Fruit fly (Drosophila melanogaster) whole organism, embryonic: ENCODE data around the gene CG2182.

Experiments
- Aef1 ChIP-seq: fragments of 200-800 bp; sonication (Bioruptor generic); IDR thresholded peaks from 3 replicates; pipeline ENCODE4 v1.3.6; 2022; ENCODE audit warnings: missing biosample characterization, missing genetic modification characterization
- Bteb2 ChIP-seq: fragments of 200-800 bp; sonication (Bioruptor generic); optimal IDR thresholded peaks from 2 replicates; lab custom pipeline; 2016; ENCODE audit warnings: missing biosample characterization, missing genetic modification characterization
- CG10274 ChIP-seq: fragments of 200-800 bp; sonication (Bioruptor generic); optimal IDR thresholded peaks from 3 replicates; lab custom pipeline; 2017; ENCODE audit warnings: missing biosample characterization, mild to moderate bottlenecking, missing genetic modification characterization
- CG11456 ChIP-seq: fragments of 200-800 bp; sonication (Bioruptor generic); IDR thresholded peaks from 3 replicates; pipeline ENCODE4 v1.3.6; 2022; ENCODE audit warnings: missing biosample characterization, missing genetic modification characterization
- CG12769 ChIP-seq: fragments of 200-800 bp; sonication (Bioruptor generic); optimal IDR thresholded peaks from 2 replicates; lab custom pipeline; 2019; ENCODE audit warnings: missing biosample characterization, mild to moderate bottlenecking, missing genetic modification characterization, moderate library complexity
- CG13624 ChIP-seq: fragments of 200-800 bp; sonication (Bioruptor generic); optimal IDR thresholded peaks from 2 replicates; lab custom pipeline; 2016; ENCODE audit warnings: missing biosample characterization, missing genetic modification characterization
- CG13894 ChIP-seq: fragments of 200-800 bp; sonication (Bioruptor generic); optimal IDR thresholded peaks from 3 replicates; lab custom pipeline; 2018; ENCODE audit warnings: missing biosample characterization, mild to moderate bottlenecking, missing genetic modification characterization, moderate library complexity
- CG14050 ChIP-seq: fragments of 200-800 bp; sonication (Bioruptor generic); IDR thresholded peaks from 3 replicates; pipeline ENCODE4 v1.3.6; 2022; ENCODE audit warnings: missing biosample characterization, missing genetic modification characterization
- CG15269 ChIP-seq: fragments of 200-800 bp; sonication (Bioruptor generic); optimal IDR thresholded peaks from 2 replicates; lab custom pipeline; 2018; ENCODE audit warnings: missing biosample characterization, mild to moderate bottlenecking, missing genetic modification characterization, moderate library complexity
- CG1647 ChIP-seq: fragments of 200-800 bp; sonication (Bioruptor generic); optimal IDR thresholded peaks from 3 replicates; lab custom pipeline; 2016; ENCODE audit warnings: missing biosample characterization, missing genetic modification characterization
- CG17829 ChIP-seq: fragments of 200-800 bp; optimal IDR thresholded peaks from 2 replicates; lab custom pipeline; 2019; ENCODE audit warnings: missing biosample characterization, mild to moderate bottlenecking, missing genetic modification characterization, moderate library complexity
- CG18011 ChIP-seq: fragments of 200-800 bp; sonication (Bioruptor generic); optimal IDR thresholded peaks from 2 replicates; lab custom pipeline; 2017; ENCODE audit warnings: missing biosample characterization, missing genetic modification characterization, mild to moderate bottlenecking, moderate library complexity, missing genotype
- CG18476 ChIP-seq: fragments of 200-800 bp; sonication (Bioruptor generic); optimal IDR thresholded peaks from 2 replicates; lab custom pipeline; 2016; ENCODE audit warnings: missing biosample characterization, mild to moderate bottlenecking, missing genetic modification characterization
- CG4707 ChIP-seq: fragments of 200-800 bp; sonication (Bioruptor generic); optimal IDR thresholded peaks from 2 replicates; lab custom pipeline; 2018; ENCODE audit warnings: missing biosample characterization, mild to moderate bottlenecking, missing genetic modification characterization, moderate library complexity
- CG6175 ChIP-seq: fragments of 200-800 bp; sonication (Bioruptor generic); IDR thresholded peaks from 3 replicates; pipeline ENCODE4 v1.3.6; 2022; ENCODE audit warnings: missing biosample characterization, missing genetic modification characterization
- CG7556 ChIP-seq: fragments of 200-800 bp; sonication (Bioruptor generic); optimal IDR thresholded peaks from 2 replicates; lab custom pipeline; 2017; ENCODE audit warnings: missing biosample characterization, mild to moderate bottlenecking, missing genetic modification characterization
- CG8924 ChIP-seq: fragments of 200-800 bp; optimal IDR thresholded peaks from 3 replicates; lab custom pipeline; 2019; ENCODE audit warnings: missing biosample characterization, mild to moderate bottlenecking, missing genetic modification characterization, moderate library complexity
- CG9609 ChIP-seq: fragments of 200-800 bp; sonication (Bioruptor generic); optimal IDR thresholded peaks from 3 replicates; lab custom pipeline; 2016; ENCODE audit warnings: missing biosample characterization, missing genetic modification characterization
- CG9932 ChIP-seq: fragments of 200-800 bp; sonication (Bioruptor generic); IDR thresholded peaks from 2 replicates; pipeline ENCODE4 v1.3.6; 2022; ENCODE audit warnings: missing biosample characterization, missing genetic modification characterization
- Dip3 ChIP-seq: fragments of 200-800 bp; sonication (Bioruptor generic); optimal IDR thresholded peaks from 3 replicates; lab custom pipeline; 2016; ENCODE audit warnings: missing biosample characterization, missing genetic modification characterization
- Doc2 ChIP-seq: fragments of 200-800 bp; sonication (Bioruptor generic); IDR thresholded peaks from 2 replicates; pipeline ENCODE4 v1.3.6; 2022; ENCODE audit warnings: missing biosample characterization, missing genetic modification characterization
- E2f1 ChIP-seq: fragments of 200-800 bp; sonication (Bioruptor generic); IDR thresholded peaks from 2 replicates; pipeline ENCODE4 v1.3.6; 2022; ENCODE audit warnings: missing biosample characterization, missing genetic modification characterization
- HLH3B ChIP-seq: fragments of 200-800 bp; sonication (Bioruptor generic); IDR thresholded peaks from 2 replicates; pipeline ENCODE4 v1.3.6; 2022; ENCODE audit warnings: missing biosample characterization, missing genetic modification characterization
- Hr39 ChIP-seq: fragments of >200 bp; optimal IDR thresholded peaks from 2 replicates; lab custom pipeline; 2017
- Lhr ChIP-seq: fragments of 200-800 bp; sonication (Bioruptor generic); optimal IDR thresholded peaks from 3 replicates; lab custom pipeline; 2017; ENCODE audit warnings: mild to moderate bottlenecking, missing biosample characterization, missing genetic modification reagents, missing genetic modification characterization
- Lim3 ChIP-seq: fragments of 200-800 bp; sonication (Bioruptor generic); IDR thresholded peaks from 2 replicates; pipeline ENCODE4 v1.3.6; 2022; ENCODE audit warnings: missing biosample characterization, missing genetic modification characterization
- Mad ChIP-seq: fragments of 200-800 bp; sonication (Bioruptor generic); optimal IDR thresholded peaks from 2 replicates; lab custom pipeline; 2016; ENCODE audit warnings: missing biosample characterization, missing genetic modification characterization
- Oli ChIP-seq: fragments of 200-800 bp; sonication (Bioruptor generic); optimal IDR thresholded peaks from 2 replicates; lab custom pipeline; 2018; ENCODE audit warnings: missing biosample characterization, mild to moderate bottlenecking, missing genetic modification characterization, moderate library complexity
- Ptx1 ChIP-seq: fragments of 200-800 bp; sonication (Bioruptor generic); IDR thresholded peaks from 2 replicates; pipeline ENCODE4 v1.3.6; 2022; ENCODE audit warnings: missing biosample characterization, missing genetic modification characterization
- Side ChIP-seq: fragments of 200-800 bp; sonication (Bioruptor generic); optimal IDR thresholded peaks from 2 replicates; lab custom pipeline; 2016; ENCODE audit warnings: missing biosample characterization, missing genetic modification characterization
- Sin3A ChIP-seq: fragments of >200 bp; optimal IDR thresholded peaks from 2 replicates; lab custom pipeline; 2018
- al ChIP-seq: fragments of 200-800 bp; sonication (Bioruptor generic); IDR thresholded peaks from 2 replicates; pipeline ENCODE4 v1.3.6; 2022; ENCODE audit warnings: missing biosample characterization, missing genetic modification characterization
- bbx ChIP-seq: fragments of 200-800 bp; sonication (Bioruptor generic); IDR thresholded peaks from 2 replicates; pipeline ENCODE4 v1.3.6; 2022; ENCODE audit warnings: missing biosample characterization, missing genetic modification characterization; ENCODE audit not compliant: partially characterized antibody
- crc ChIP-seq: fragments of 200-800 bp; sonication (Bioruptor generic); optimal IDR thresholded peaks from 2 replicates; lab custom pipeline; 2016; ENCODE audit warnings: missing biosample characterization, missing genetic modification characterization
- crp ChIP-seq, 2 experiments: fragments of 200-800 bp; sonication (Bioruptor generic); optimal IDR thresholded peaks; 2 replicates in 1 of 2; 3 replicates in 1 of 2; lab custom pipeline; 2017; ENCODE audit warnings: missing biosample characterization in 2 of 2, missing genetic modification characterization in 2 of 2, mild to moderate bottlenecking in 1 of 2, moderate library complexity in 1 of 2
- emc ChIP-seq: fragments of 200-800 bp; sonication (Bioruptor generic); optimal IDR thresholded peaks from 2 replicates; lab custom pipeline; 2016; ENCODE audit warnings: missing biosample characterization, missing genetic modification characterization
- fru ChIP-seq: fragments of >200 bp; optimal IDR thresholded peaks from 2 replicates; lab custom pipeline; 2017
- gro ChIP-seq: fragments of 200-800 bp; sonication (Bioruptor generic); optimal IDR thresholded peaks from 2 replicates; lab custom pipeline; 2016; ENCODE audit warnings: missing biosample characterization, missing genetic modification characterization
- hkb ChIP-seq, 2 experiments: fragments of 200-800 bp in 1 of 2; fragments of >200 bp in 1 of 2; sonication (Bioruptor generic) in 1 of 2; IDR thresholded peaks in 1 of 2; optimal IDR thresholded peaks in 1 of 2; 2 replicates each; pipeline versions ENCODE4 v1.3.6 to Lab custom; 2017 to 2022; ENCODE audit warnings: missing biosample characterization in 1 of 2, missing genetic modification characterization in 1 of 2
- lbe ChIP-seq: fragments of 200-800 bp; sonication (Bioruptor generic); optimal IDR thresholded peaks from 2 replicates; lab custom pipeline; 2016; ENCODE audit warnings: missing biosample characterization, mild to moderate bottlenecking, missing genetic modification characterization
- nerfin-2 ChIP-seq: fragments of 200-800 bp; sonication (Bioruptor generic); IDR thresholded peaks from 2 replicates; pipeline ENCODE4 v1.3.6; 2022; ENCODE audit warnings: missing biosample characterization, missing genetic modification characterization; ENCODE audit not compliant: partially characterized antibody
- psq ChIP-seq: fragments of 200-800 bp; sonication (Bioruptor generic); optimal IDR thresholded peaks from 2 replicates; lab custom pipeline; 2017; ENCODE audit warnings: missing biosample characterization, missing genetic modification characterization
- pum ChIP-seq: fragments of 200-800 bp; sonication (Bioruptor generic); optimal IDR thresholded peaks from 2 replicates; lab custom pipeline; 2016; ENCODE audit warnings: missing biosample characterization, missing genetic modification characterization
- ranshi ChIP-seq: fragments of 200-800 bp; sonication (Bioruptor generic); IDR thresholded peaks from 2 replicates; pipeline ENCODE4 v1.3.6; 2022; ENCODE audit warnings: missing biosample characterization, missing genetic modification characterization
- salm ChIP-seq: fragments of 200-800 bp; sonication (Bioruptor generic); optimal IDR thresholded peaks from 2 replicates; lab custom pipeline; 2018; ENCODE audit warnings: missing biosample characterization, mild to moderate bottlenecking, missing genetic modification characterization
- sens-2 ChIP-seq: fragments of 200-800 bp; sonication (Bioruptor generic); IDR thresholded peaks from 2 replicates; pipeline ENCODE4 v1.3.6; 2022; ENCODE audit warnings: missing biosample characterization, missing genetic modification characterization
- slou ChIP-seq: fragments of 200-800 bp; sonication (Bioruptor generic); optimal IDR thresholded peaks from 3 replicates; lab custom pipeline; 2016; ENCODE audit warnings: missing biosample characterization, missing genetic modification characterization
- stc ChIP-seq: fragments of 200-800 bp; sonication (Bioruptor generic); IDR thresholded peaks from 2 replicates; pipeline ENCODE4 v1.3.6; 2022; ENCODE audit warnings: missing biosample characterization, missing genetic modification characterization

CG2182 gene

DNA sequence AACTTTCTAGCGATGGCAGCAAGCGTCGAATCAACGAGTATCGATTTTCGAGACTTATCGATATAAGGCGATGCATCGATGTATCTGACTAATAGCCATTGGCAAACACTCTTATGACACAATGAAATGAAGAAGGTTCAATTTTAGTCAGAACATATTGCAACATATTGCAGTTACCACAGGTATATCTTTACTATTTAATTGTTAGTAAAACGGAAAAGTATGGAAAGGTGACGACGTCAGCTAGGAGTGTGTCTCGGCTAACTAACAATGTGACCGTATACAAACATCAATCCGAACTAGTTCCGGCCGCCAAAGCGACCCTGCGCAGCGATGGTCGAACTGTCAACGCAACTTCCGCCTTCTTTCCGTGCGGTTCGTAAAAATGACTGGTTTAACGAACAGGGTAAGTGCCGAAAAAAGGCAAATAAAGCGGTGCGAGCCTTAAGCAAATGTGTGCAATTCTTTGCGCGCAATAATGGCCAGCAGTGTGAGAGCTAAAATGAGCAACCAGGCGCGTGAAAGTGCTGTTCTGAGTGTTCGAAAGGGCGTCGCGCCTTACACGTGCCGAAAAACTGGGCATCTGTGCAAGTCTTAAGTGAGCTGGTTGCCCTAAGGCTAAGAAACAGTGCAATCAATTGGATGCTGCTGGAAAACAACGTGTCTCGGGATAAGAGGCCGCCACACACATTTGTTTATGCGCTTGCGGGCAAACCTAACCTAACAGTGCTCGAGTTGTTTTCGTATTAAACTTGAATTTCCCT is 35.4 kb downstream of the CG2182 start, which contains the start of the genes Dph4, Spec2 and RpL13A (continued):
- TF ChIP-seq CG4707 (peak; percentile 93), bbx (GFP tag; lab: Robert Waterston, UW) (no peak), ranshi (GFP tag; lab: Robert Waterston, UW) (no peak), CG11456 (GFP tag; lab: Robert Waterston, UW) (no peak), Bteb2 (peak; percentile 92), pum (GFP tag; lab: Kevin White, UChicago) (peak; percentile 69), emc (GFP tag; lab: Kevin White, UChicago) (peak; percentile 93), Ptx1 (GFP tag; lab: Robert Waterston, UW) (no peak)

DNA sequence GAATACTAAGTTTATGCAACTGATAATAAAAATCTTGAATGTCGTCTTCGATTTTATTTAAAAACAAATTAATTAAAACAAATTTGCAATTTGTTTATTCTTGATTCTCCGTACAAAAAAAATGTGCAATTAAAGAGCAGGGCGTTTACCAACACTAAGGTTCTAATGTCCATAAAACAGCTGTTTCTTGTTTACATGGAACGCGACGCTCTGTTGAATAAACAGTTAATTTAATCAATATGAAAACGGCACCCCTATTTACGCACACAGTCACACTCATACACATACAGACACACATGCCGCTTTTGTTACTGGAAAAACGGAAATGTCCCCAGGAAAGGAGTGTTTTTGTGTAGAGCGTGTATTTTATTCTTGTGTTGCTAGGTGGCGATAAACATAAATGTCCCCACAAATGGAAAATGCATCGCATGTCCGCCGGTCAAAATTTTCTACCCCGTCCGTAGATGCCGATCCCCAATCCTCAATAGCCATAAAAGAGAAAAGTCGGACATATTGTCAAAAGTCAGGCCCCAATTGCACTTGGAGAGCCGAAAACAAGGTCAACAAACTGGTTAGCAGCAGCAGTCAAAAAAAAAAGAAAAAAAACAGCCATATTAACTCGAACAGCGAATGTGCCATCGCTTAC is 36.6 kb downstream of the CG2182 start:
- peak; percentile 64 for TF ChIP-seq CG17829 (tag; lab: Kevin White, UChicago)
- TF ChIP-seq Bteb2 = peak; percentile 54
- TF ChIP-seq CG8924 (tag; lab: Kevin White, UChicago) = peak; percentile 89
- peak; percentile 83 for TF ChIP-seq gro (GFP tag; lab: Kevin White, UChicago)
- TF ChIP-seq nerfin-2 (GFP tag; lab: Robert Waterston, UW) = no peak
- TF ChIP-seq CG13894 (tag; lab: Kevin White, UChicago) = peak; percentile 77
- TF ChIP-seq psq = peak; percentile 66
- peak; percentile 70 for TF ChIP-seq CG15269 (tag; lab: Kevin White, UChicago)
- TF ChIP-seq CG18476 (GFP tag; lab: Kevin White, UChicago) = peak; percentile 64
- TF ChIP-seq crc (GFP tag; lab: Kevin White, UChicago) = peak; percentile 50
- no peak for TF ChIP-seq CG6175
- TF ChIP-seq Oli = peak; percentile 23
- no peak for TF ChIP-seq E2f1
- no peak for TF ChIP-seq Lim3 (GFP tag; lab: Robert Waterston, UW)
- TF ChIP-seq salm (tag; lab: Kevin White, UChicago) = peak; percentile 54
- peak; percentile 73 for TF ChIP-seq CG12769 (tag; lab: Kevin White, UChicago)
- peak; percentile 66 for TF ChIP-seq lbe
- peak; percentile 55 for TF ChIP-seq slou (GFP tag; lab: Kevin White, UChicago)
- no peak for TF ChIP-seq CG9932 (GFP tag; lab: Robert Waterston, UW)
- peak; percentile 64 to 88 for TF ChIP-seq crp (GFP tag; optimal IDR thresholded peaks at IDR 0.05; lab: Kevin White, UChicago)
- TF ChIP-seq al = no peak
- TF ChIP-seq Doc2 (GFP tag; lab: Robert Waterston, UW) = no peak
- no peak for TF ChIP-seq CG14050
- peak; percentile 68 for TF ChIP-seq CG7556 (GFP tag; lab: Kevin White, UChicago)
- TF ChIP-seq CG1647 (GFP tag; lab: Kevin White, UChicago) = peak; percentile 74
- no peak for TF ChIP-seq Dip3 (GFP tag; lab: Kevin White, UChicago)
- peak; percentile 64 for TF ChIP-seq Mad (GFP tag; lab: Kevin White, UChicago)
- TF ChIP-seq Hr39 (lab: Kevin White, UChicago) = no peak
- TF ChIP-seq Lhr (GFP tag; lab: Kevin White, UChicago) = peak; percentile 68
- peak; percentile 32 for TF ChIP-seq CG18011 (GFP tag; lab: Kevin White, UChicago)
- no peak for TF ChIP-seq Sin3A (lab: Kevin White, UChicago)
- TF ChIP-seq fru (lab: Kevin White, UChicago) = no peak
- no peak for TF ChIP-seq sens-2 (GFP tag; lab: Robert Waterston, UW)
- TF ChIP-seq hkb (optimal IDR thresholded peaks at IDR 0.05; lab: Kevin White, UChicago) = no peak
- no peak for TF ChIP-seq hkb (GFP tag; IDR thresholded peaks at IDR 0.05; lab: Robert Waterston, UW)
- peak; percentile 29 for TF ChIP-seq CG9609 (GFP tag; lab: Kevin White, UChicago)
- TF ChIP-seq Side (GFP tag; lab: Kevin White, UChicago) = peak; percentile 77
- peak; percentile 11 for TF ChIP-seq CG10274 (GFP tag; lab: Kevin White, UChicago)
- TF ChIP-seq HLH3B (GFP tag; lab: Robert Waterston, UW) = no peak
- no peak for TF ChIP-seq stc (GFP tag; lab: Robert Waterston, UW)
- TF ChIP-seq Aef1 = no peak
- TF ChIP-seq CG13624 = peak; percentile 28
